Fruit fly (Drosophila melanogaster) whole organism, embryonic: ENCODE data around the gene ppk24.

Experiments used
- Adf1 ChIP-seq: fragments of 200-800 bp; sonication (Bioruptor generic); IDR thresholded peaks from 2 replicates; pipeline ENCODE4 v1.3.6; 2022; ENCODE audit warnings: missing biosample characterization, missing genetic modification characterization
- B-H1 ChIP-seq: fragments of 200-800 bp; sonication (Bioruptor generic); IDR thresholded peaks from 3 replicates; pipeline ENCODE4 v1.3.6; 2022; ENCODE audit warnings: missing biosample characterization, missing genetic modification characterization
- B-H2 ChIP-seq: fragments of 200-800 bp; sonication (Bioruptor generic); optimal IDR thresholded peaks from 2 replicates; lab custom pipeline; 2018; ENCODE audit warnings: missing biosample characterization, mild to moderate bottlenecking, missing genetic modification characterization
- CG12155 ChIP-seq: fragments of 200-800 bp; sonication (Bioruptor generic); optimal IDR thresholded peaks from 3 replicates; lab custom pipeline; 2016; ENCODE audit warnings: missing biosample characterization, missing genetic modification characterization
- CG12236 ChIP-seq: fragments of 200-800 bp; sonication (Bioruptor generic); optimal IDR thresholded peaks from 2 replicates; lab custom pipeline; 2016; ENCODE audit warnings: missing biosample characterization, missing genetic modification characterization
- CG12769 ChIP-seq: fragments of 200-800 bp; sonication (Bioruptor generic); optimal IDR thresholded peaks from 2 replicates; lab custom pipeline; 2019; ENCODE audit warnings: missing biosample characterization, mild to moderate bottlenecking, missing genetic modification characterization, moderate library complexity
- CG13624 ChIP-seq: fragments of 200-800 bp; sonication (Bioruptor generic); optimal IDR thresholded peaks from 2 replicates; lab custom pipeline; 2016; ENCODE audit warnings: missing biosample characterization, missing genetic modification characterization
- CG14441 ChIP-seq: fragments of 200-800 bp; sonication (Bioruptor generic); IDR thresholded peaks from 2 replicates; pipeline ENCODE4 v1.3.6; 2022; ENCODE audit warnings: missing biosample characterization, missing genetic modification characterization
- CG14965 ChIP-seq: fragments of 200-800 bp; sonication (Bioruptor generic); optimal IDR thresholded peaks from 2 replicates; lab custom pipeline; 2016; ENCODE audit warnings: missing biosample characterization, missing genetic modification characterization, borderline replicate concordance
- CG1603 ChIP-seq: fragments of 200-800 bp; sonication (Bioruptor generic); optimal IDR thresholded peaks from 2 replicates; lab custom pipeline; 2019; ENCODE audit warnings: missing biosample characterization, mild to moderate bottlenecking, missing genetic modification characterization, moderate library complexity
- CG16815 ChIP-seq: fragments of 200-800 bp; sonication (Bioruptor generic); optimal IDR thresholded peaks from 3 replicates; lab custom pipeline; 2017; ENCODE audit warnings: missing biosample characterization, mild to moderate bottlenecking, missing genetic modification characterization
- CG2678 ChIP-seq: fragments of 200-800 bp; sonication (Bioruptor generic); optimal IDR thresholded peaks from 3 replicates; lab custom pipeline; 2019; ENCODE audit warnings: missing biosample characterization, mild to moderate bottlenecking, missing genetic modification characterization, moderate library complexity
- CG2712 ChIP-seq: fragments of 200-800 bp; optimal IDR thresholded peaks from 3 replicates; lab custom pipeline; 2019; ENCODE audit warnings: missing biosample characterization, mild to moderate bottlenecking, missing genetic modification characterization, moderate library complexity
- CG2875 ChIP-seq: fragments of 200-800 bp; sonication (Bioruptor generic); optimal IDR thresholded peaks from 2 replicates; lab custom pipeline; 2017; ENCODE audit warnings: missing biosample characterization, mild to moderate bottlenecking, missing genetic modification characterization, missing genetic modification reagents
- CG31224 ChIP-seq: fragments of 200-800 bp; sonication (Bioruptor generic); IDR thresholded peaks from 2 replicates; pipeline ENCODE4 v1.3.6; 2022; ENCODE audit warnings: missing biosample characterization, missing genetic modification characterization
- CG33557 ChIP-seq: fragments of 200-800 bp; sonication (Bioruptor generic); optimal IDR thresholded peaks from 2 replicates; lab custom pipeline; 2019; ENCODE audit warnings: missing biosample characterization, mild to moderate bottlenecking, missing genetic modification characterization, moderate library complexity
- CG3726 ChIP-seq: fragments of 200-800 bp; sonication (Bioruptor generic); IDR thresholded peaks from 3 replicates; pipeline ENCODE4, ENCODE4 v1.3.6; 2022; ENCODE audit warnings: missing biosample characterization, missing genetic modification characterization
- CG3995 ChIP-seq: fragments of 200-800 bp; sonication (Bioruptor generic); optimal IDR thresholded peaks from 3 replicates; lab custom pipeline; 2016; ENCODE audit warnings: missing biosample characterization, missing genetic modification characterization
- CG6689 ChIP-seq: fragments of 200-800 bp; sonication (Bioruptor generic); IDR thresholded peaks from 2 replicates; pipeline ENCODE4 v1.3.6; 2022; ENCODE audit warnings: missing biosample characterization, missing genetic modification characterization
- CG6813 ChIP-seq: fragments of 200-800 bp; sonication (Bioruptor generic); optimal IDR thresholded peaks from 2 replicates; lab custom pipeline; 2017; ENCODE audit warnings: missing biosample characterization, missing genetic modification characterization, mild to moderate bottlenecking, moderate library complexity, missing genetic modification reagents
- CG7928 ChIP-seq: fragments of 200-800 bp; sonication (Bioruptor generic); optimal IDR thresholded peaks from 2 replicates; lab custom pipeline; 2017; ENCODE audit warnings: missing biosample characterization, mild to moderate bottlenecking, missing genetic modification characterization
- CG9215 ChIP-seq: fragments of 200-800 bp; sonication (Bioruptor generic); IDR thresholded peaks from 2 replicates; pipeline ENCODE4 v1.3.6; 2022; ENCODE audit warnings: missing biosample characterization, missing genetic modification characterization
- CG9609 ChIP-seq: fragments of 200-800 bp; sonication (Bioruptor generic); optimal IDR thresholded peaks from 3 replicates; lab custom pipeline; 2016; ENCODE audit warnings: missing biosample characterization, missing genetic modification characterization
- CG9727 ChIP-seq: fragments of 200-800 bp; sonication (Bioruptor generic); optimal IDR thresholded peaks from 3 replicates; lab custom pipeline; 2017; ENCODE audit warnings: missing biosample characterization, mild to moderate bottlenecking, missing genetic modification characterization
- Fer2 ChIP-seq: fragments of 200-800 bp; sonication (Bioruptor generic); optimal IDR thresholded peaks from 2 replicates; lab custom pipeline; 2018; ENCODE audit warnings: missing biosample characterization, mild to moderate bottlenecking, missing genetic modification characterization, moderate library complexity
- Fer3 ChIP-seq: fragments of 200-800 bp; sonication (Bioruptor generic); optimal IDR thresholded peaks from 2 replicates; lab custom pipeline; 2018; ENCODE audit warnings: missing biosample characterization, mild to moderate bottlenecking, missing genetic modification characterization, moderate library complexity
- HmgZ ChIP-seq: fragments of 200-800 bp; sonication (Bioruptor generic); optimal IDR thresholded peaks from 2 replicates; lab custom pipeline; 2018; ENCODE audit warnings: missing biosample characterization, mild to moderate bottlenecking, missing genetic modification characterization
- Mad ChIP-seq: fragments of 200-800 bp; sonication (Bioruptor generic); optimal IDR thresholded peaks from 2 replicates; lab custom pipeline; 2016; ENCODE audit warnings: missing biosample characterization, missing genetic modification characterization
- Sox102F ChIP-seq: fragments of 200-800 bp; sonication (Bioruptor generic); optimal IDR thresholded peaks from 2 replicates; lab custom pipeline; 2018; ENCODE audit warnings: missing biosample characterization, mild to moderate bottlenecking, missing genetic modification characterization, moderate library complexity
- Spps ChIP-seq: fragments of 200-800 bp; sonication (Bioruptor generic); optimal IDR thresholded peaks from 2 replicates; lab custom pipeline; 2018; ENCODE audit warnings: missing biosample characterization, mild to moderate bottlenecking, missing genetic modification characterization
- Usf ChIP-seq: fragments of 200-800 bp; sonication (Bioruptor generic); optimal IDR thresholded peaks from 2 replicates; lab custom pipeline; 2017; ENCODE audit warnings: missing genotype, missing biosample characterization, missing genetic modification characterization
- ap ChIP-seq: fragments of 200-800 bp; sonication (Bioruptor generic); IDR thresholded peaks from 2 replicates; pipeline ENCODE4 v1.3.6; 2022; ENCODE audit warnings: missing biosample characterization, missing genetic modification characterization
- bab2 ChIP-seq: fragments of 200-800 bp; sonication (Bioruptor generic); optimal IDR thresholded peaks from 2 replicates; lab custom pipeline; 2016; ENCODE audit warnings: missing biosample characterization, missing genetic modification characterization
- dan ChIP-seq: fragments of 200-800 bp; sonication (Bioruptor generic); IDR thresholded peaks from 2 replicates; pipeline ENCODE4 v1.3.6; 2022; ENCODE audit warnings: missing biosample characterization, missing genetic modification characterization
- dmrt11E ChIP-seq: fragments of 200-800 bp; sonication (Bioruptor generic); optimal IDR thresholded peaks from 3 replicates; lab custom pipeline; 2018; ENCODE audit warnings: missing biosample characterization, mild to moderate bottlenecking, missing genetic modification characterization, moderate library complexity
- fd64A ChIP-seq: fragments of 200-800 bp; sonication (Bioruptor generic); optimal IDR thresholded peaks from 3 replicates; lab custom pipeline; 2018; ENCODE audit warnings: missing biosample characterization, mild to moderate bottlenecking, missing genetic modification characterization
- fu2 ChIP-seq: fragments of 200-800 bp; sonication (Bioruptor generic); optimal IDR thresholded peaks from 2 replicates; lab custom pipeline; 2016; ENCODE audit warnings: missing biosample characterization, missing genetic modification characterization
- gfzf ChIP-seq: fragments of 200-800 bp; sonication (Bioruptor generic); optimal IDR thresholded peaks from 2 replicates; lab custom pipeline; 2016; ENCODE audit warnings: missing biosample characterization, mild to moderate bottlenecking, missing genetic modification characterization, moderate library complexity
- gt ChIP-seq: fragments of 200-800 bp; sonication (Bioruptor generic); IDR thresholded peaks from 2 replicates; pipeline ENCODE4 v1.3.6; 2022; ENCODE audit warnings: missing biosample characterization, missing genetic modification characterization
- ham ChIP-seq: fragments of 200-800 bp; sonication (Bioruptor generic); IDR thresholded peaks from 2 replicates; pipeline ENCODE4 v1.3.6; 2022; ENCODE audit warnings: missing biosample characterization, missing genetic modification characterization
- insv ChIP-seq, 2 experiments: fragments of 200-800 bp; sonication (Bioruptor generic); optimal IDR thresholded peaks; 3 replicates each; lab custom pipeline; 2016 to 2018; ENCODE audit warnings: missing biosample characterization in 2 of 2, missing genetic modification characterization in 2 of 2
- luna ChIP-seq: fragments of 200-800 bp; sonication (Bioruptor generic); optimal IDR thresholded peaks from 2 replicates; lab custom pipeline; 2016; ENCODE audit warnings: missing biosample characterization, missing genetic modification characterization
- odd ChIP-seq: fragments of 200-800 bp; sonication (Bioruptor generic); optimal IDR thresholded peaks from 2 replicates; lab custom pipeline; 2017; ENCODE audit warnings: missing biosample characterization, mild to moderate bottlenecking, missing genetic modification characterization
- pan ChIP-seq, 4 experiments: fragments of >200 bp in 3 of 4; fragments of 200-800 bp in 1 of 4; sonication (Bioruptor generic) in 1 of 4; optimal IDR thresholded peaks in 3 of 4; IDR thresholded peaks in 1 of 4; 2 replicates each; pipeline versions ENCODE4 v1.3.6 to Lab custom; 2017 to 2022; ENCODE audit warnings: missing biosample characterization in 2 of 4, missing genetic modification characterization in 2 of 4, mixed read lengths in 1 of 4
- psq ChIP-seq: fragments of 200-800 bp; sonication (Bioruptor generic); optimal IDR thresholded peaks from 2 replicates; lab custom pipeline; 2017; ENCODE audit warnings: missing biosample characterization, missing genetic modification characterization
- slp2 ChIP-seq: fragments of 200-800 bp; sonication (Bioruptor generic); optimal IDR thresholded peaks from 2 replicates; lab custom pipeline; 2016; ENCODE audit warnings: missing biosample characterization, missing genetic modification characterization
- stwl ChIP-seq: fragments of 200-800 bp; sonication (Bioruptor generic); optimal IDR thresholded peaks from 3 replicates; lab custom pipeline; 2018; ENCODE audit warnings: missing biosample characterization, mild to moderate bottlenecking, missing genetic modification characterization, moderate library complexity
- sug ChIP-seq: fragments of 200-800 bp; optimal IDR thresholded peaks from 2 replicates; lab custom pipeline; 2019; ENCODE audit warnings: missing biosample characterization, mild to moderate bottlenecking, missing genetic modification characterization, moderate library complexity
- tgo ChIP-seq: fragments of 200-800 bp; sonication (Bioruptor generic); IDR thresholded peaks from 3 replicates; pipeline ENCODE4 v1.3.6; 2022; ENCODE audit warnings: missing biosample characterization, missing genetic modification characterization

Gene ppk24

dm6 chr3R:31220456-31221336 lies 44.8 kb upstream of the ppk24 start, which contains the start of gene CG12054 (continued):
- TF ChIP-seq luna (GFP tag; lab: Kevin White, UChicago) (no peak), CG31224 (GFP tag; lab: Robert Waterston, UW) (no peak), CG13624 (GFP tag; lab: Kevin White, UChicago) (peak; percentile 16), CG33557 (GFP tag; lab: Kevin White, UChicago) (peak; percentile 15), ham (GFP tag; lab: Robert Waterston, UW) (no peak), Usf (no peak), CG14441 (no peak), fu2 (GFP tag; lab: Kevin White, UChicago) (peak; percentile 45), dan (GFP tag; lab: Robert Waterston, UW) (no peak), CG7928 (peak; percentile 96), CG2678 (tag; lab: Kevin White, UChicago) (no peak), dmrt11E (no peak), HmgZ (tag; lab: Kevin White, UChicago) (peak; percentile 47), CG12769 (tag; lab: Kevin White, UChicago) (peak; percentile 9), CG9727 (peak; percentile 38), CG9609 (GFP tag; lab: Kevin White, UChicago) (peak; percentile 16), gfzf (GFP tag; lab: Kevin White, UChicago) (peak; percentile 91), bab2 (GFP tag; lab: Kevin White, UChicago) (no peak), CG16815 (no peak), Sox102F (GFP tag; lab: Kevin White, UChicago) (no peak), CG2712 (tag; lab: Kevin White, UChicago) (peak; percentile 1), Fer3 (tag; lab: Kevin White, UChicago) (no peak), B-H1 (GFP tag; lab: Robert Waterston, UW) (no peak), CG3995 (GFP tag; lab: Kevin White, UChicago) (no peak), CG12236 (GFP tag; lab: Kevin White, UChicago) (no peak), gt (no peak), fd64A (GFP tag; lab: Kevin White, UChicago) (no peak), insv (GFP tag; optimal IDR thresholded peaks at IDR 0.05; lab: Kevin White, UChicago) (no peak), sug (tag; lab: Kevin White, UChicago) (no peak), Adf1 (no peak), CG12155 (peak; percentile 48), Spps (tag; lab: Kevin White, UChicago) (no peak), tgo (GFP tag; lab: Robert Waterston, UW) (no peak), CG6689 (GFP tag; lab: Robert Waterston, UW) (no peak), Fer2 (tag; lab: Kevin White, UChicago) (no peak), stwl (tag; lab: Kevin White, UChicago) (peak; percentile 25), pan (optimal IDR thresholded peaks at IDR 0.05; lab: Kevin White, UChicago) (no peak), pan (GFP tag; optimal IDR thresholded peaks at IDR 0.05 in 1 of 2, IDR thresholded peaks at IDR 0.05 in 1 of 2) (no peak), B-H2 (GFP tag; lab: Kevin White, UChicago) (peak; percentile 37), CG6813 (GFP tag; lab: Kevin White, UChicago) (no peak), psq (GFP tag; lab: Kevin White, UChicago) (no peak), CG14965 (GFP tag; lab: Kevin White, UChicago) (no peak), slp2 (GFP tag; lab: Kevin White, UChicago) (no peak), odd (GFP tag; lab: Kevin White, UChicago) (no peak), CG9215 (GFP tag; lab: Robert Waterston, UW) (no peak), ap (GFP tag; lab: Robert Waterston, UW) (no peak), CG2875 (no peak), CG3726 (GFP tag; lab: Robert Waterston, UW) (no peak), CG1603 (tag; lab: Kevin White, UChicago) (peak; percentile 63), Mad (GFP tag; lab: Kevin White, UChicago) (peak; percentile 17)
